Worm (Caenorhabditis elegans): ENCODE data around the gene C27H6.9.

The C27H6.9 gene

ce11 chrV:10023062-10023536 lies 40.4 kb downstream of the C27H6.9 start:
- no peak for TF ChIP-seq peb-1 (tag; optimal IDR thresholded peaks at IDR 0.05)

DNA sequence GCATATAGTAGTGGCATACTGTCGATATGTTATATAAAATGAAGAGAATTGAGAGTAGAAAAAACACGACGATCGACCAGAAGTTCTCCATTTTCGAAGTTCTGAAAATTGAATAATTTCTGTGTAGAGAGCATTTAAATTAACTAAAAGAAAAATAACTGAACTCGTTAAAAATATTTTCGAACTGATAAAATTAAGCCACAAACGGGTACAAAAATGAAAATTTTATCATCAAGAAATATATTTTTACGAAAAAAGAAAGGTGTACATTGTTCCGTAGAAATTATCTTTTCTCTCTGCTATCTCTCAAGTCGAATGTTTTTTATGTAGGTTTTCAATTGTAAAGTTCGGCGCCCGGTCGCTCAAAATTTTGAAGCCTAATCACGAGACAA lies 48.3 kb downstream of the C27H6.9 start, which contains the start of gene acl-2:
TSS of gene acl-2 (minus strand) at position 101 of the 392 bp plus-strand sequence.
- TF ChIP-seq snpc-4 (tag; optimal IDR thresholded peaks at IDR 0.05) (no peak), elt-3 (tag; optimal IDR thresholded peaks at IDR 0.05) (no peak), dmd-4 (tag; optimal IDR thresholded peaks at IDR 0.05) (no peak), nhr-23 (tag; optimal IDR thresholded peaks at IDR 0.05) (no peak), crh-2 (tag; optimal IDR thresholded peaks at IDR 0.05) (no peak), ZK546.5 (tag; optimal IDR thresholded peaks at IDR 0.05) (no peak), R02D3.7 (tag; optimal IDR thresholded peaks at IDR 0.05) (no peak), ceh-16 (tag; optimal IDR thresholded peaks at IDR 0.05) (no peak), ceh-82 (tag; optimal IDR thresholded peaks at IDR 0.05) (no peak), lin-13 (GFP tag; optimal IDR thresholded peaks at IDR 0.05) (no peak), blmp-1 (tag; optimal IDR thresholded peaks at IDR 0.05; ENCODE audit: insufficient read depth) (no peak), sem-4 (tag; optimal IDR thresholded peaks at IDR 0.05) (no peak), unc-39 (tag; optimal IDR thresholded peaks at IDR 0.05) (no peak), nhr-12 (tag; optimal IDR thresholded peaks at IDR 0.05) (no peak), unc-55 (GFP tag; optimal IDR thresholded peaks at IDR 0.05) (no peak), lsy-2 (tag; optimal IDR thresholded peaks at IDR 0.05) (no peak)

ce11 chrV:10031384-10032171 lies 48.9 kb downstream of the C27H6.9 start:
- TF ChIP-seq blmp-1 (tag; optimal IDR thresholded peaks at IDR 0.05; ENCODE audit: insufficient read depth) (no peak), lin-13 (GFP tag; optimal IDR thresholded peaks at IDR 0.05) (peak; percentile 11), nhr-11 (tag; optimal IDR thresholded peaks at IDR 0.05) (no peak), nhr-237 (tag; optimal IDR thresholded peaks at IDR 0.05) (no peak), nhr-129 (tag; optimal IDR thresholded peaks at IDR 0.05) (peak; percentile 52), snpc-4 (tag; optimal IDR thresholded peaks at IDR 0.05) (no peak), mdl-1 (tag; optimal IDR thresholded peaks at IDR 0.05) (no peak), dmd-4 (tag; optimal IDR thresholded peaks at IDR 0.05) (no peak), mab-5 (tag; optimal IDR thresholded peaks at IDR 0.05) (no peak), unc-39 (tag; optimal IDR thresholded peaks at IDR 0.05) (no peak), mbf-1 (tag; optimal IDR thresholded peaks at IDR 0.05) (no peak), Y55F3AM.14 (GFP tag; optimal IDR thresholded peaks at IDR 0.05) (no peak), nhr-21 (tag; optimal IDR thresholded peaks at IDR 0.05) (peak; percentile 16), sma-9 (GFP tag; optimal IDR thresholded peaks at IDR 0.05) (peak; percentile 46), sma-9 (tag; optimal IDR thresholded peaks at IDR 0.05) (no peak), nhr-6 (tag; optimal IDR thresholded peaks at IDR 0.05) (no peak), sem-4 (tag; optimal IDR thresholded peaks at IDR 0.05) (no peak), lsy-2 (tag; optimal IDR thresholded peaks at IDR 0.05) (peak; percentile 6 to 70), ztf-4 (tag; optimal IDR thresholded peaks at IDR 0.05) (no peak), ceh-16 (tag; optimal IDR thresholded peaks at IDR 0.05) (no peak), egl-27 (tag; optimal IDR thresholded peaks at IDR 0.05) (peak; percentile 41), zag-1 (tag; optimal IDR thresholded peaks at IDR 0.05) (no peak), alr-1 (tag; optimal IDR thresholded peaks at IDR 0.05) (no peak), ztf-1 (GFP tag; conservative IDR thresholded peaks at IDR 0.05) (no peak), nhr-12 (tag; optimal IDR thresholded peaks at IDR 0.05) (no peak), peb-1 (tag; optimal IDR thresholded peaks at IDR 0.05) (no peak), elt-1 (tag; optimal IDR thresholded peaks at IDR 0.05) (no peak), aly-2 (tag; optimal IDR thresholded peaks at IDR 0.05) (no peak), ama-1 (optimal IDR thresholded peaks at IDR 0.05) (no peak), F13H6.1 (tag; optimal IDR thresholded peaks at IDR 0.05) (peak; percentile 44), nhr-10 (tag; optimal IDR thresholded peaks at IDR 0.05) (no peak), R02D3.7 (tag; optimal IDR thresholded peaks at IDR 0.05) (no peak), lin-11 (tag; optimal IDR thresholded peaks at IDR 0.05) (no peak), fos-1 (tag; optimal IDR thresholded peaks at IDR 0.05) (peak; percentile 87), gmeb-1 (tag; optimal IDR thresholded peaks at IDR 0.05) (peak; percentile 81), nhr-25 (tag; optimal IDR thresholded peaks at IDR 0.05) (no peak), elt-3 (tag; optimal IDR thresholded peaks at IDR 0.05) (no peak), C34F6.9 (tag; optimal IDR thresholded peaks at IDR 0.05) (peak; percentile 67), crh-2 (tag; optimal IDR thresholded peaks at IDR 0.05) (peak; percentile 1), ZK546.5 (tag; optimal IDR thresholded peaks at IDR 0.05) (no peak), unc-62 (GFP tag; optimal IDR thresholded peaks at IDR 0.05) (no peak), unc-55 (GFP tag; optimal IDR thresholded peaks at IDR 0.05) (peak; percentile 78), sma-3 (GFP tag; optimal IDR thresholded peaks at IDR 0.05) (no peak), ceh-82 (tag; optimal IDR thresholded peaks at IDR 0.05) (no peak)

Measured in whole organism, L2 larva.